Worm (Caenorhabditis elegans) whole organism, late embryonic: ENCODE measurements around the gene Y37E11B.5.

Source experiments
- K09A11.1 ChIP-seq: sonication (generic microtip); optimal IDR thresholded peaks from 2 replicates; lab custom pipeline; 2017; ENCODE audit warnings: antibody characterized with exemption, mild to moderate bottlenecking, missing genetic modification characterization, missing compliant biosample characterization; ENCODE audit not compliant: insufficient read depth
- Y22D7AL.16 ChIP-seq: sonication (generic microtip); optimal IDR thresholded peaks from 2 replicates; lab custom pipeline; 2016; ENCODE audit warnings: missing genetic modification characterization, missing compliant biosample characterization
- ceh-24 ChIP-seq: sonication (generic microtip); optimal IDR thresholded peaks from 2 replicates; lab custom pipeline; 2016; ENCODE audit warnings: mild to moderate bottlenecking, missing genetic modification characterization, missing compliant biosample characterization
- fax-1 ChIP-seq: sonication (generic microtip); optimal IDR thresholded peaks from 2 replicates; lab custom pipeline; 2016; ENCODE audit warnings: missing genotype, missing genetic modification characterization, missing compliant biosample characterization
- nfya-1 ChIP-seq: sonication (generic microtip); optimal IDR thresholded peaks from 2 replicates; lab custom pipeline; 2017; ENCODE audit warnings: missing genetic modification characterization, mild to moderate bottlenecking, missing compliant biosample characterization, antibody characterized with exemption, moderate library complexity

DNA sequence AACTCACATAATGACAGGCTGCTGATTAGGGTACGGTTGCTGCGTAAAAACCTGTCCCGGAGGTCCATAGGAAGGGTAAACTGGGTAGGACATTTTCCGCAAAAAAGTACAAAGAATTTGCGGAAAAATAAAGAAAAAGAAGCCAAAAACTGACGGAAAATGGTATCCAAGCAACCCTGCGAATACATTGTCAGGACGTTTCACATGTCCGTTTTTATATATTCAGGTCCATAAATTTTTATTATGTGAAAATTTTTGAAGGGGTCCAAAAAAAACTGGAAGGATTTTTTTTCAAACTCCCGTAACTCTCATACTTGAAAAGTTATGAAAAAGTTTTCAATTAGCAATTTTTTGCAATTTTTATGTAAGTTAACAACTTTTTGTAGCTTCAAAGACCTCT, 43.8 kb upstream of the Y37E11B.5 start, which contains the start of gene CC8.3:
- no peak for TF ChIP-seq K09A11.1 (tag; lab: Kevin White, UChicago)
- no peak for TF ChIP-seq ceh-24 (tag; lab: Kevin White, UChicago)
- TF ChIP-seq nfya-1 (tag; lab: Kevin White, UChicago) = no peak
- TF ChIP-seq Y22D7AL.16 (tag; lab: Kevin White, UChicago) = no peak
- no peak for TF ChIP-seq fax-1 (tag; lab: Kevin White, UChicago)
